Fruit fly (Drosophila melanogaster): Measurements from ENCODE around the gene CG10098.

CG10098 gene

DNA sequence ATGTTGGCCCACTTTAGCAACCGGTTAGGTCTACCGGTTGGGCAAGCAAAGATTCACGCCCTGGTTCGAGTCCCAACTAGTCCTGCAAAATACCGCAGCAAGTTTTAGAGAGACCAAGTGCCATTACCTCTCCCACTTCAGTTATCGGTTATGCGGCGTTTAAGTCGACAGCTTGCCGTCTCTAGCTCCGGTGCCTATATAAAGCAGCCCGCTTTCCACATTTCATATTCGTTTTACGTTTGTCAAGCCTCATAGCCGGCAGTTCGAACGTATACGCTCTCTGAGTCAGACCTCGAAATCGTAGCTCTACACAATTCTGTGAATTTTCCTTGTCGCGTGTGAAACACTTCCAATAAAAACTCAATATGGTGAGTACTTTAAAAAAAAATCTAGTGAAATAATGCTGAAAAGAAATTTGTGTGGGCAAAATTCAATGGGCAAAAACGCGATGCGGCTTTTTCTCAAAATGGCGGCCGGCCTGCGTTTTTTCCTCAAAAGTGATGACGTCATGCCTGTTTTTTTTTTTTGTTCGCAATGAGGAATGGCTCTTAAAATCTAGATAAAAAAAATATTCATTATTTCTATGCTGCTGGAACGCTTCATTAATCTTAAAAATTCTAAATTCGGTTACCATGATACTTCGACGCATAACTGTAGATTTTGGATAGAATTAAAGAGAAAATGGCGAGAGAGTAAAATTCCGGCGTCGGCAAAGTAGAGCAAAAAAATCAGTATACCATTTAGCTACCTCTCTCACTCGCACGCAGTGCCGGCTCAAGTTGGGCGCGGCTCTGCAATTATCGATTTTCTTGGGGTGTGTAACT lies 37.8 kb upstream of the CG10098 start, which contains the start of gene alphaTub84B (continued):
- TF ChIP-seq CG9727 (GFP tag; optimal IDR thresholded peaks at IDR 0.05), result peak; percentile 58
- TF ChIP-seq NfI (GFP tag; optimal IDR thresholded peaks at IDR 0.05), result peak; percentile 49
- TF ChIP-seq CG6854 (GFP tag; optimal IDR thresholded peaks at IDR 0.05), result peak; percentile 56
- TF ChIP-seq ab (GFP tag; optimal IDR thresholded peaks at IDR 0.05), result no peak
- TF ChIP-seq tin (GFP tag; optimal IDR thresholded peaks at IDR 0.05), result peak; percentile 20
- TF ChIP-seq Atf3 (GFP tag; optimal IDR thresholded peaks at IDR 0.05), result peak; percentile 83
- TF ChIP-seq CG9876 (GFP tag; optimal IDR thresholded peaks at IDR 0.05), result peak; percentile 72
- TF ChIP-seq bowl (GFP tag; IDR thresholded peaks at IDR 0.05), result peak; percentile 74; the same call in 1 of the 2 replicates
- TF ChIP-seq CG33557 (GFP tag; optimal IDR thresholded peaks at IDR 0.05), result peak; percentile 49
- TF ChIP-seq CHES-1-like (GFP tag; optimal IDR thresholded peaks at IDR 0.05), result peak; percentile 75
- peak; percentile 90 for TF ChIP-seq CG34376 (GFP tag; optimal IDR thresholded peaks at IDR 0.05)
- TF ChIP-seq CG6683 (GFP tag; optimal IDR thresholded peaks at IDR 0.05), result peak; percentile 19
- no peak for TF ChIP-seq al (GFP tag; IDR thresholded peaks at IDR 0.05)
- no peak for TF ChIP-seq CG7745 (tag; optimal IDR thresholded peaks at IDR 0.05)
- no peak for TF ChIP-seq Spps (tag; optimal IDR thresholded peaks at IDR 0.05)
- TF ChIP-seq CG34422 (GFP tag; IDR thresholded peaks at IDR 0.05), result peak; percentile 93
- no peak for TF ChIP-seq usp (GFP tag; optimal IDR thresholded peaks at IDR 0.05)
- TF ChIP-seq Fer2 (tag; optimal IDR thresholded peaks at IDR 0.05), result peak; percentile 6
- TF ChIP-seq Dp (GFP tag; optimal IDR thresholded peaks at IDR 0.05), result peak; percentile 35
- peak; percentile 29 for TF ChIP-seq en (GFP tag; optimal IDR thresholded peaks at IDR 0.05)
- TF ChIP-seq Elba2 (GFP tag; optimal IDR thresholded peaks at IDR 0.05), result no peak
- peak; percentile 62; the same call in 1 of the 2 replicates for TF ChIP-seq nerfin-2 (GFP tag; IDR thresholded peaks at IDR 0.05; ENCODE audit: partially characterized antibody)
- no peak; the same call in 2 of the 3 replicates for TF ChIP-seq mld (GFP tag; IDR thresholded peaks at IDR 0.05; ENCODE audit: partially characterized antibody)
- TF ChIP-seq NC2β (GFP tag; optimal IDR thresholded peaks at IDR 0.05), result peak; percentile 87
- TF ChIP-seq CG3281 (GFP tag; optimal IDR thresholded peaks at IDR 0.05), result peak; percentile 63
- TF ChIP-seq scrt (GFP tag; optimal IDR thresholded peaks at IDR 0.05), result peak; percentile 76
- peak; percentile 64 for TF ChIP-seq CG13296 (GFP tag; optimal IDR thresholded peaks at IDR 0.05)
- peak; percentile 45 for TF ChIP-seq grau (tag; optimal IDR thresholded peaks at IDR 0.05)
- no peak for TF ChIP-seq pan (optimal IDR thresholded peaks at IDR 0.05)
- peak in 1 of 2 experiments; percentile 59 for TF ChIP-seq pan (GFP tag; optimal IDR thresholded peaks at IDR 0.05 in 1 of 2, IDR thresholded peaks at IDR 0.05 in 1 of 2)
- peak; percentile 71 for TF ChIP-seq HmgZ (tag; optimal IDR thresholded peaks at IDR 0.05)
- TF ChIP-seq Blimp-1 (GFP tag; optimal IDR thresholded peaks at IDR 0.05), result peak; percentile 48
- TF ChIP-seq CG30403 (GFP tag; optimal IDR thresholded peaks at IDR 0.05), result no peak
- peak; percentile 89 for TF ChIP-seq CG42726 (GFP tag; IDR thresholded peaks at IDR 0.05; ENCODE audit: partially characterized antibody)
- TF ChIP-seq Meics (GFP tag; optimal IDR thresholded peaks at IDR 0.05), result peak; percentile 55
- TF ChIP-seq CG13424 (tag; optimal IDR thresholded peaks at IDR 0.05), result no peak
- peak; percentile 64; the same call in 1 of the 2 replicates for TF ChIP-seq stc (GFP tag; IDR thresholded peaks at IDR 0.05)
- TF ChIP-seq cad (GFP tag; optimal IDR thresholded peaks at IDR 0.05), result no peak
- TF ChIP-seq Stat92E (GFP tag; optimal IDR thresholded peaks at IDR 0.05), result peak in 1 of 3 experiments; percentile 96
- TF ChIP-seq bsh (GFP tag; optimal IDR thresholded peaks at IDR 0.05), result peak; percentile 32 to 47
- TF ChIP-seq tx (GFP tag; optimal IDR thresholded peaks at IDR 0.05), result peak; percentile 71
- TF ChIP-seq CG1832 (GFP tag; optimal IDR thresholded peaks at IDR 0.05), result no peak
- peak; percentile 39 for TF ChIP-seq tap (tag; optimal IDR thresholded peaks at IDR 0.05)
- TF ChIP-seq CG16815 (GFP tag; optimal IDR thresholded peaks at IDR 0.05), result no peak
- no peak for TF ChIP-seq Gsc (GFP tag; IDR thresholded peaks at IDR 0.05)
- TF ChIP-seq CG11560 (tag; IDR thresholded peaks at IDR 0.05), result no peak; the same call in 2 of the 3 replicates
- peak; percentile 67 for TF ChIP-seq slbo (GFP tag; IDR thresholded peaks at IDR 0.05)
- TF ChIP-seq CG17328 (GFP tag; IDR thresholded peaks at IDR 0.05), result peak; percentile 67
